Fruit fly (Drosophila melanogaster) whole organism, embryonic: ENCODE measurements around the gene Ir67b.

Source experiments
- CG8359 ChIP-seq: fragments of 200-800 bp; sonication (Bioruptor generic); optimal IDR thresholded peaks from 2 replicates; lab custom pipeline; 2017; ENCODE audit warnings: missing biosample characterization, mild to moderate bottlenecking, missing genetic modification characterization, borderline replicate concordance
- NC2β ChIP-seq: fragments of 200-800 bp; sonication (Bioruptor generic); optimal IDR thresholded peaks from 2 replicates; lab custom pipeline; 2016; ENCODE audit warnings: missing biosample characterization, missing genetic modification characterization
- br ChIP-seq: fragments of >200 bp; optimal IDR thresholded peaks from 2 replicates; lab custom pipeline; 2017
- mirr ChIP-seq: fragments of 200-800 bp; sonication (Bioruptor generic); optimal IDR thresholded peaks from 3 replicates; lab custom pipeline; 2018; ENCODE audit warnings: missing biosample characterization, mild to moderate bottlenecking, missing genetic modification characterization
- sens ChIP-seq: fragments of 200-800 bp; sonication (Bioruptor generic); peaks from one replicate; lab custom pipeline; 2016; ENCODE audit warnings: missing biosample characterization, missing genetic modification characterization

DNA sequence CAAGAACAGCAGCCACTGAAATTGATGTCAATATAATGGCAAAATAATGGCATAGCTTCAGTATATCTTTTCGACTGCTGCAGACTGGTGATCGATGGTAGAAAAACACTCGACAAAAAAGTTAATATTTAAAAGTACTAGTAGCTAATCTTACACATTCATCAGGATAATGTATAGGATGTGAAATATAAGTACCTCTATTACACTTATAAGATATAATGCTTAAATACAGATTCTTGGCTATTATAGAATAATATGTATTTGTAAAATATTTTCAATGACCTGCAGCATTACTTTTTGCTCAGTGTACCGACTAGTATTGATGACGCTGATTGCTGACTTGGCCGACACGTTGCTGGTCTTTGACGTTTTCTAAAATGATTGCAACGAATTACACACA is 45.6 kb downstream of the Ir67b start:
- TF ChIP-seq sens (no peak), CG8359 (GFP tag; lab: Kevin White, UChicago) (no peak), mirr (GFP tag; lab: Kevin White, UChicago) (no peak), NC2β (GFP tag; lab: Kevin White, UChicago) (no peak), br (lab: Kevin White, UChicago) (no peak)
